Fruit fly (Drosophila melanogaster) whole organism, prepupa: Measurements from ENCODE around the gene CG34353.

Source experiments
- CG10669 ChIP-seq: fragments of 200-800 bp; sonication (Bioruptor generic); optimal IDR thresholded peaks from 3 replicates; lab custom pipeline; 2018; ENCODE audit warnings: missing biosample characterization, mild to moderate bottlenecking, missing genetic modification characterization, moderate library complexity
- CG11294 ChIP-seq: fragments of 200-800 bp; sonication (Bioruptor generic); IDR thresholded peaks from 2 replicates; pipeline ENCODE4 v1.3.6; 2022; ENCODE audit warnings: missing biosample characterization, missing genetic modification characterization
- CG11762 ChIP-seq: fragments of 200-800 bp; sonication (Bioruptor generic); optimal IDR thresholded peaks from 3 replicates; lab custom pipeline; 2016; ENCODE audit warnings: missing biosample characterization, missing genetic modification characterization; ENCODE audit not compliant: insufficient read depth
- CG32006 ChIP-seq: fragments of 200-800 bp; sonication (Bioruptor generic); optimal IDR thresholded peaks from 3 replicates; lab custom pipeline; 2017; ENCODE audit warnings: missing biosample characterization, mild to moderate bottlenecking, missing genetic modification characterization
- CG9139 ChIP-seq: fragments of 200-800 bp; sonication (Bioruptor generic); optimal IDR thresholded peaks from 3 replicates; lab custom pipeline; 2017; ENCODE audit warnings: missing biosample characterization, mild to moderate bottlenecking, missing genetic modification characterization
- Lpt ChIP-seq: fragments of 200-800 bp; sonication (Bioruptor generic); optimal IDR thresholded peaks from 3 replicates; lab custom pipeline; 2016; ENCODE audit warnings: missing biosample characterization, missing genetic modification characterization
- Sox102F ChIP-seq: fragments of 200-800 bp; sonication (Bioruptor generic); optimal IDR thresholded peaks from 2 replicates; lab custom pipeline; 2016; ENCODE audit warnings: missing biosample characterization, mild to moderate bottlenecking, missing genetic modification characterization
- fkh ChIP-seq: fragments of 200-800 bp; sonication (Bioruptor generic); optimal IDR thresholded peaks from 3 replicates; lab custom pipeline; 2017; ENCODE audit warnings: missing biosample characterization, mild to moderate bottlenecking, missing genetic modification characterization, moderate library complexity

- TF ChIP-seq Lpt (GFP tag; lab: Kevin White, UChicago) (peak; percentile 11), CG11294 (GFP tag; lab: Robert Waterston, UW) (no peak; the same call in 1 of the 2 replicates), Sox102F (peak; percentile 46), CG32006 (GFP tag; lab: Kevin White, UChicago) (peak; percentile 66), fkh (GFP tag; lab: Kevin White, UChicago) (peak; percentile 51), CG10669 (GFP tag; lab: Kevin White, UChicago) (peak; percentile 32), CG9139 (no peak), CG11762 (peak; percentile 56)
Observed at dm6 chr3R:27916355-27917019, 10.8 kb upstream of the CG34353 start, which contains the start of the genes CG5003 and mRpS22.
